Fruit fly (Drosophila melanogaster) whole organism, embryonic: ENCODE measurements around the gene Gale.
A peak's percentile ranks its signal among the peaks of the same experiment; 100 is the strongest.

Source experiments
- Bgb ChIP-seq: fragments of 200-800 bp; sonication (Bioruptor generic); IDR thresholded peaks from 2 replicates; pipeline ENCODE4 v1.3.6; 2022; ENCODE audit warnings: missing biosample characterization, missing genetic modification characterization; ENCODE audit not compliant: partially characterized antibody
- BtbVII ChIP-seq: fragments of 200-800 bp; sonication (Bioruptor generic); optimal IDR thresholded peaks from 3 replicates; lab custom pipeline; 2017; ENCODE audit warnings: missing biosample characterization, mild to moderate bottlenecking, missing genetic modification characterization
- CG1233 ChIP-seq: fragments of 200-800 bp; sonication (Bioruptor generic); optimal IDR thresholded peaks from 4 replicates; lab custom pipeline; 2018; ENCODE audit warnings: missing biosample characterization, mild to moderate bottlenecking, missing genetic modification characterization
- CG13287 ChIP-seq: fragments of 200-800 bp; sonication (Bioruptor generic); IDR thresholded peaks from 2 replicates; pipeline ENCODE4 v1.3.6; 2022; ENCODE audit warnings: missing biosample characterization, missing genetic modification characterization; ENCODE audit not compliant: partially characterized antibody
- CG14014 ChIP-seq: fragments of 200-800 bp; sonication (Bioruptor generic); IDR thresholded peaks from 2 replicates; pipeline ENCODE4 v1.3.6; 2022; ENCODE audit warnings: missing biosample characterization, missing genetic modification characterization
- CG15269 ChIP-seq: fragments of 200-800 bp; sonication (Bioruptor generic); optimal IDR thresholded peaks from 2 replicates; lab custom pipeline; 2018; ENCODE audit warnings: missing biosample characterization, mild to moderate bottlenecking, missing genetic modification characterization, moderate library complexity
- CG15696 ChIP-seq: fragments of 200-800 bp; sonication (Bioruptor generic); optimal IDR thresholded peaks from 2 replicates; lab custom pipeline; 2019; ENCODE audit warnings: missing biosample characterization, mild to moderate bottlenecking, missing genetic modification characterization, moderate library complexity
- CG17385 ChIP-seq: fragments of 200-800 bp; sonication (Bioruptor generic); optimal IDR thresholded peaks from 3 replicates; lab custom pipeline; 2018; ENCODE audit warnings: missing biosample characterization, mild to moderate bottlenecking, missing genetic modification characterization
- CG17912 ChIP-seq: fragments of 200-800 bp; sonication (Bioruptor generic); optimal IDR thresholded peaks from 2 replicates; lab custom pipeline; 2018; ENCODE audit warnings: missing biosample characterization, mild to moderate bottlenecking, missing genetic modification characterization
- CG18599 ChIP-seq: fragments of 200-800 bp; sonication (Bioruptor generic); optimal IDR thresholded peaks from 3 replicates; lab custom pipeline; 2017; ENCODE audit warnings: missing biosample characterization, missing genetic modification characterization, mild to moderate bottlenecking, moderate library complexity, missing genetic modification reagents
- CG18619 ChIP-seq: fragments of 200-800 bp; sonication (Bioruptor generic); optimal IDR thresholded peaks from 3 replicates; lab custom pipeline; 2017; ENCODE audit warnings: missing biosample characterization, mild to moderate bottlenecking, missing genetic modification characterization
- CG33213 ChIP-seq: fragments of 200-800 bp; sonication (Bioruptor generic); optimal IDR thresholded peaks from 3 replicates; lab custom pipeline; 2016; ENCODE audit warnings: missing biosample characterization, missing genetic modification characterization
- CG3726 ChIP-seq: fragments of 200-800 bp; sonication (Bioruptor generic); IDR thresholded peaks from 3 replicates; pipeline ENCODE4, ENCODE4 v1.3.6; 2022; ENCODE audit warnings: missing biosample characterization, missing genetic modification characterization
- CG4328 ChIP-seq: fragments of 200-800 bp; sonication (Bioruptor generic); optimal IDR thresholded peaks from 3 replicates; lab custom pipeline; 2017; ENCODE audit warnings: missing biosample characterization, missing genetic modification reagents, missing genetic modification characterization
- CG7786 ChIP-seq: fragments of 200-800 bp; sonication (Bioruptor generic); optimal IDR thresholded peaks from 2 replicates; lab custom pipeline; 2016; ENCODE audit warnings: missing biosample characterization, missing genetic modification characterization
- CHES-1-like ChIP-seq: fragments of 200-800 bp; sonication (Bioruptor generic); optimal IDR thresholded peaks from 2 replicates; lab custom pipeline; 2016; ENCODE audit warnings: missing biosample characterization, missing genetic modification characterization
- Dref ChIP-seq: fragments of 200-800 bp; sonication (Bioruptor generic); IDR thresholded peaks from 2 replicates; pipeline ENCODE4 v1.3.6; 2022; ENCODE audit warnings: missing biosample characterization, missing genetic modification characterization
- E2f1 ChIP-seq: fragments of 200-800 bp; sonication (Bioruptor generic); IDR thresholded peaks from 2 replicates; pipeline ENCODE4 v1.3.6; 2022; ENCODE audit warnings: missing biosample characterization, missing genetic modification characterization
- HLH4C ChIP-seq: fragments of 200-800 bp; sonication (Bioruptor generic); IDR thresholded peaks from 3 replicates; pipeline ENCODE4 v1.3.6; 2022; ENCODE audit warnings: missing biosample characterization, missing genetic modification characterization; ENCODE audit not compliant: partially characterized antibody
- Hand ChIP-seq: fragments of 200-800 bp; sonication (Bioruptor generic); optimal IDR thresholded peaks from 2 replicates; lab custom pipeline; 2017; ENCODE audit warnings: mild to moderate bottlenecking, missing biosample characterization, missing genetic modification reagents, missing genetic modification characterization
- Hr51 ChIP-seq, 2 experiments: fragments of 200-800 bp; sonication (Bioruptor generic); optimal IDR thresholded peaks; 2 replicates in 1 of 2; 3 replicates in 1 of 2; lab custom pipeline; 2016 to 2018; ENCODE audit warnings: missing biosample characterization in 2 of 2, missing genetic modification characterization in 2 of 2, mild to moderate bottlenecking in 1 of 2, moderate library complexity in 1 of 2
- Hr78 ChIP-seq, 2 experiments: fragments of 200-800 bp in 1 of 2; fragments of >200 bp in 1 of 2; sonication (Bioruptor generic) in 1 of 2; optimal IDR thresholded peaks; 2 replicates each; lab custom pipeline; 2017 to 2019; ENCODE audit warnings: missing biosample characterization in 2 of 2, missing genetic modification characterization in 2 of 2, mild to moderate bottlenecking in 1 of 2, moderate library complexity in 1 of 2
- Kr ChIP-seq: fragments of 200-800 bp; sonication (Bioruptor generic); optimal IDR thresholded peaks from 2 replicates; lab custom pipeline; 2017; ENCODE audit warnings: missing biosample characterization, mild to moderate bottlenecking, missing genetic modification characterization
- Med ChIP-seq: fragments of 200-800 bp; sonication (Bioruptor generic); peaks from one replicate; lab custom pipeline; 2016; ENCODE audit warnings: missing biosample characterization, missing genetic modification characterization, mild to moderate bottlenecking, inconsistent platforms, moderate library complexity
- Meics ChIP-seq: fragments of 200-800 bp; sonication (Bioruptor generic); optimal IDR thresholded peaks from 2 replicates; lab custom pipeline; 2017; ENCODE audit warnings: missing biosample characterization, mild to moderate bottlenecking, missing genetic modification characterization
- Pdp1 ChIP-seq, 2 experiments: fragments of 200-800 bp; sonication (Bioruptor generic); optimal IDR thresholded peaks; 3 replicates each; lab custom pipeline; 2016; ENCODE audit warnings: missing biosample characterization in 2 of 2, missing genetic modification characterization in 2 of 2, mild to moderate bottlenecking in 1 of 2, moderate library complexity in 1 of 2
- Ptx1 ChIP-seq: fragments of 200-800 bp; sonication (Bioruptor generic); IDR thresholded peaks from 2 replicates; pipeline ENCODE4 v1.3.6; 2022; ENCODE audit warnings: missing biosample characterization, missing genetic modification characterization
- Side ChIP-seq: fragments of 200-800 bp; sonication (Bioruptor generic); optimal IDR thresholded peaks from 2 replicates; lab custom pipeline; 2016; ENCODE audit warnings: missing biosample characterization, missing genetic modification characterization
- Stat92E ChIP-seq, 3 experiments: fragments of >200 bp in 2 of 3; fragments of 200-800 bp in 1 of 3; sonication (Bioruptor generic) in 1 of 3; optimal IDR thresholded peaks; 2 replicates each; lab custom pipeline; 2017 to 2019; ENCODE audit warnings: missing biosample characterization in 3 of 3, missing genetic modification characterization in 3 of 3, mild to moderate bottlenecking in 1 of 3, moderate library complexity in 1 of 3
- YL-1 ChIP-seq: fragments of 200-800 bp; sonication (Bioruptor generic); optimal IDR thresholded peaks from 3 replicates; lab custom pipeline; 2017; ENCODE audit warnings: missing biosample characterization, mild to moderate bottlenecking, missing genetic modification characterization
- ap ChIP-seq: fragments of 200-800 bp; sonication (Bioruptor generic); IDR thresholded peaks from 2 replicates; pipeline ENCODE4 v1.3.6; 2022; ENCODE audit warnings: missing biosample characterization, missing genetic modification characterization
- ase ChIP-seq: fragments of 200-800 bp; sonication (Bioruptor generic); IDR thresholded peaks from 3 replicates; pipeline ENCODE4 v1.3.6; 2022; ENCODE audit warnings: missing biosample characterization, missing genetic modification characterization
- bowl ChIP-seq: fragments of 200-800 bp; sonication (Bioruptor generic); IDR thresholded peaks from 2 replicates; pipeline ENCODE4 v1.3.6; 2022; ENCODE audit warnings: missing biosample characterization, missing genetic modification characterization
- cas ChIP-seq: fragments of 200-800 bp; sonication (Bioruptor generic); IDR thresholded peaks from 2 replicates; pipeline ENCODE4 v1.3.6; 2022; ENCODE audit warnings: missing biosample characterization, missing genetic modification characterization
- ci ChIP-seq: fragments of 200-800 bp; sonication (Bioruptor generic); IDR thresholded peaks from 3 replicates; pipeline ENCODE4 v1.3.6; 2022; ENCODE audit warnings: missing biosample characterization, missing genetic modification characterization
- crol ChIP-seq: fragments of 200-800 bp; sonication (Bioruptor generic); IDR thresholded peaks from 2 replicates; pipeline ENCODE4 v1.3.6; 2022; ENCODE audit warnings: missing biosample characterization, missing genetic modification characterization
- gce ChIP-seq: fragments of 200-800 bp; sonication (Bioruptor generic); IDR thresholded peaks from 3 replicates; pipeline ENCODE4 v1.3.6; 2022; ENCODE audit warnings: missing biosample characterization, missing genetic modification characterization
- gcm2 ChIP-seq: fragments of 200-800 bp; sonication (Bioruptor generic); optimal IDR thresholded peaks from 2 replicates; lab custom pipeline; 2016; ENCODE audit warnings: missing biosample characterization, missing genetic modification characterization
- hbn ChIP-seq: fragments of 200-800 bp; sonication (Bioruptor generic); IDR thresholded peaks from 2 replicates; pipeline ENCODE4 v1.3.6; 2022; ENCODE audit warnings: missing biosample characterization, missing genetic modification characterization; ENCODE audit not compliant: partially characterized antibody
- nau ChIP-seq: fragments of 200-800 bp; sonication (Bioruptor generic); optimal IDR thresholded peaks from 3 replicates; lab custom pipeline; 2017; ENCODE audit warnings: missing biosample characterization, mild to moderate bottlenecking, missing genetic modification characterization, missing genetic modification reagents
- org-1 ChIP-seq: fragments of 200-800 bp; sonication (Bioruptor generic); optimal IDR thresholded peaks from 2 replicates; lab custom pipeline; 2017; ENCODE audit warnings: missing biosample characterization, missing genetic modification characterization
- run ChIP-seq: fragments of 200-800 bp; sonication (Bioruptor generic); optimal IDR thresholded peaks from 3 replicates; lab custom pipeline; 2018; ENCODE audit warnings: missing biosample characterization, mild to moderate bottlenecking, missing genetic modification characterization
- sens ChIP-seq: fragments of 200-800 bp; sonication (Bioruptor generic); peaks from one replicate; lab custom pipeline; 2016; ENCODE audit warnings: missing biosample characterization, missing genetic modification characterization
- slou ChIP-seq: fragments of 200-800 bp; sonication (Bioruptor generic); optimal IDR thresholded peaks from 3 replicates; lab custom pipeline; 2016; ENCODE audit warnings: missing biosample characterization, missing genetic modification characterization
- zen2 ChIP-seq: fragments of 200-800 bp; sonication (Bioruptor generic); IDR thresholded peaks from 3 replicates; pipeline ENCODE4 v1.3.6; 2022; ENCODE audit warnings: missing biosample characterization, missing genetic modification characterization; ENCODE audit not compliant: partially characterized antibody
- zf30C ChIP-seq: fragments of 200-800 bp; sonication (Bioruptor generic); optimal IDR thresholded peaks from 3 replicates; lab custom pipeline; 2018; ENCODE audit warnings: missing biosample characterization, mild to moderate bottlenecking, missing genetic modification characterization

The Gale gene

DNA sequence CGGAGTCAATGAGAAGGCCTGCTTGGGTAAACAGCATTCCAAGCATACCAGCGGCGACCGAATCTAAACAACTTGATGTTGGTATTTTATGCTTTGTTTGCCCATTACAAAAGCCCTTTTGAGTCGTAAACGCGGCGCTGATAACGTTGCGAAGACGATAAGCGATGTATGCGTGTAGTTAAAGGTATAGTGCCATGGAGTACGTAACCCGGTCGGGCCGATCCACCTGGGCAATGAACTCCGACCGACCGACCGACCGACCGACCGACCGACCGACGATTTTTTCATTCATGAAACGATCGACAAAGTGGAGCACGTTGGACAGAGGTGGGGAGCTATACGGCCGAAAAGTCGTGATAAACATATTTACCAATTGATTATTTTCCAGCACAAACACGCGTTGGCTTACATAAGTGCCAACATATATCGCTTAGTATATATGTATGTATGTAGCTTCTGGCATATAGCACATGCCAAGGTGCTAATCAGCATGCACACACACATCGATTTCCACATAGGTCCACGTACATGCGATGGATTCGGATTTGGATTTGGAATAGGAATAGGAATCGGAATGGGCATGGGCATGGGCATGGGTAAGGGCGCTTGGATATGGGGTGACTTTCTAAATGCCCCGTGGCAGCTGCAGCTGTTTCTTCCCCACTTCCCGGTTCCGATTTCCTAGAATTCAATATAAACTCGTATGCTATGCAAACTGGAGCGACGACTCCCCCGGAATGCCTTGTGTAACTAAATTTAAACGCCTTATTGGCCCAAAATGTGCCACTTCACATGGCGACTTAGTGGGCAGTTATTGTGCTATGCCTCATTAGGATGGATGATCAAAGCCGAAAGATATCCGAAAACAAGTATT is 5.3 kb upstream of the Gale start (continued):
- TF ChIP-seq CG15269 (tag; lab: Kevin White, UChicago) (peak; percentile 22), CG3726 (0 out of 3 replicates have a peak, but pooled peaks have one; percentile 31), Pdp1 (GFP tag; optimal IDR thresholded peaks at IDR 0.05; lab: Kevin White, UChicago) (peak in 1 of 2 experiments; percentile 96), org-1 (peak; percentile 41), Stat92E (GFP tag; optimal IDR thresholded peaks at IDR 0.05; lab: Kevin White, UChicago) (peak in 1 of 3 experiments; percentile 68), Hand (no peak), CG13287 (0 out of 2 replicates have a peak, but pooled peaks have one; percentile 20), E2f1 (GFP tag; lab: Robert Waterston, UW) (no peak), Med (GFP tag; lab: Kevin White, UChicago) (peak; percentile 79), Meics (GFP tag; lab: Kevin White, UChicago) (peak; percentile 24), CG14014 (peak; percentile 13; the same call in 1 of the 2 replicates), CG17912 (GFP tag; lab: Kevin White, UChicago) (no peak), ase (GFP tag; lab: Robert Waterston, UW) (0 out of 3 replicates have a peak, but pooled peaks have one; percentile 21), HLH4C (GFP tag; lab: Robert Waterston, UW) (0 out of 3 replicates have a peak, but pooled peaks have one; percentile 20), YL-1 (GFP tag; lab: Kevin White, UChicago) (peak; percentile 29), Hr51 (GFP tag; optimal IDR thresholded peaks at IDR 0.05; lab: Kevin White, UChicago) (peak in 1 of 2 experiments; percentile 16), CG7786 (GFP tag; lab: Kevin White, UChicago) (peak; percentile 44), Dref (GFP tag; lab: Robert Waterston, UW) (no peak), zen2 (GFP tag; lab: Robert Waterston, UW) (0 out of 3 replicates have a peak, but pooled peaks have one; percentile 24), CG4328 (peak; percentile 40), CG33213 (GFP tag; lab: Kevin White, UChicago) (peak; percentile 44), Side (GFP tag; lab: Kevin White, UChicago) (peak; percentile 35), bowl (GFP tag; lab: Robert Waterston, UW) (0 out of 2 replicates have a peak, but pooled peaks have one; percentile 5), Ptx1 (GFP tag; lab: Robert Waterston, UW) (0 out of 2 replicates have a peak, but pooled peaks have one; percentile 1), Bgb (GFP tag; lab: Robert Waterston, UW) (0 out of 2 replicates have a peak, but pooled peaks have one; percentile 16), sens (peak; percentile 88), run (tag; lab: Kevin White, UChicago) (no peak), ci (GFP tag; lab: Robert Waterston, UW) (peak; percentile 69; the same call in 1 of the 3 replicates), gcm2 (GFP tag; lab: Kevin White, UChicago) (no peak), Kr (GFP tag; lab: Kevin White, UChicago) (no peak), hbn (GFP tag; lab: Robert Waterston, UW) (no peak), zf30C (no peak), CG1233 (GFP tag; lab: Kevin White, UChicago) (no peak), CG15696 (tag; lab: Kevin White, UChicago) (peak; percentile 22), slou (GFP tag; lab: Kevin White, UChicago) (no peak), CHES-1-like (GFP tag; lab: Kevin White, UChicago) (peak; percentile 30), BtbVII (peak; percentile 51), ap (GFP tag; lab: Robert Waterston, UW) (0 out of 2 replicates have a peak, but pooled peaks have one; percentile 2), CG18619 (GFP tag; lab: Kevin White, UChicago) (peak; percentile 27), cas (GFP tag; lab: Robert Waterston, UW) (0 out of 2 replicates have a peak, but pooled peaks have one; percentile 7), CG18599 (GFP tag; lab: Kevin White, UChicago) (peak; percentile 67), CG17385 (GFP tag; lab: Kevin White, UChicago) (peak; percentile 34), gce (peak; percentile 4; the same call in 1 of the 3 replicates), nau (GFP tag; lab: Kevin White, UChicago) (peak; percentile 87), crol (GFP tag; lab: Robert Waterston, UW) (0 out of 2 replicates have a peak, but pooled peaks have one; percentile 7), Hr78 (GFP tag; optimal IDR thresholded peaks at IDR 0.05; lab: Kevin White, UChicago) (peak in 1 of 2 experiments; percentile 98)
